Worm (Caenorhabditis elegans) whole organism, late embryonic: ENCODE results near the gene R13A5.10.

Experiments used
- ama-1 ChIP-seq: fragments of 150-350 bp; optimal IDR thresholded peaks from 2 replicates; lab custom pipeline; 2014
- ceh-22 ChIP-seq: sonication (generic microtip); optimal IDR thresholded peaks from 2 replicates; lab custom pipeline; 2017; ENCODE audit warnings: missing biosample characterization, missing genetic modification characterization
- ceh-24 ChIP-seq: sonication (generic microtip); optimal IDR thresholded peaks from 2 replicates; lab custom pipeline; 2016; ENCODE audit warnings: mild to moderate bottlenecking, missing genetic modification characterization, missing compliant biosample characterization
- ceh-30 ChIP-seq: fragments of 150-350 bp; optimal IDR thresholded peaks from 2 replicates; lab custom pipeline; 2014; ENCODE audit warnings: missing biosample characterization, missing genetic modification characterization
- dmd-4 ChIP-seq: sonication (generic microtip); optimal IDR thresholded peaks from 2 replicates; lab custom pipeline; 2016; ENCODE audit warnings: borderline replicate concordance, missing genetic modification characterization, missing compliant biosample characterization
- fkh-10 ChIP-seq: fragments of 150-350 bp; optimal IDR thresholded peaks from 2 replicates; lab custom pipeline; 2014; ENCODE audit warnings: missing biosample characterization, missing genetic modification reagents, missing genetic modification characterization
- pax-1 ChIP-seq: fragments of 150-350 bp; optimal IDR thresholded peaks from 2 replicates; lab custom pipeline; 2014; ENCODE audit warnings: missing biosample characterization, missing genetic modification characterization
- pqm-1 ChIP-seq: sonication (generic microtip); optimal IDR thresholded peaks from 2 replicates; lab custom pipeline; 2016; ENCODE audit warnings: missing genetic modification characterization, missing compliant biosample characterization
- syd-9 ChIP-seq: sonication (generic microtip); optimal IDR thresholded peaks from 2 replicates; lab custom pipeline; 2016; ENCODE audit warnings: mild to moderate bottlenecking, missing genetic modification characterization, moderate library complexity, missing compliant biosample characterization
- unc-42 ChIP-seq: sonication (generic microtip); optimal IDR thresholded peaks from 2 replicates; lab custom pipeline; 2016; ENCODE audit warnings: missing genotype, missing genetic modification characterization, missing compliant biosample characterization

ce11 chrIII:7544211-7544610, 38.6 kb downstream of the R13A5.10 start:
- TF ChIP-seq ceh-30 (tag; lab: Kevin White, UChicago) (no peak), fkh-10 (GFP tag; lab: Kevin White, UChicago) (no peak), pax-1 (tag; lab: Kevin White, UChicago) (no peak), unc-42 (no peak), ama-1 (lab: Kevin White, UChicago) (no peak), ceh-24 (tag; lab: Kevin White, UChicago) (no peak), syd-9 (tag; lab: Kevin White, UChicago) (no peak), dmd-4 (no peak), ceh-22 (tag; lab: Kevin White, UChicago) (no peak), pqm-1 (tag; lab: Kevin White, UChicago) (no peak)
